Fruit fly (Drosophila melanogaster): Measurements from ENCODE around the gene Met.

The Met gene

DNA sequence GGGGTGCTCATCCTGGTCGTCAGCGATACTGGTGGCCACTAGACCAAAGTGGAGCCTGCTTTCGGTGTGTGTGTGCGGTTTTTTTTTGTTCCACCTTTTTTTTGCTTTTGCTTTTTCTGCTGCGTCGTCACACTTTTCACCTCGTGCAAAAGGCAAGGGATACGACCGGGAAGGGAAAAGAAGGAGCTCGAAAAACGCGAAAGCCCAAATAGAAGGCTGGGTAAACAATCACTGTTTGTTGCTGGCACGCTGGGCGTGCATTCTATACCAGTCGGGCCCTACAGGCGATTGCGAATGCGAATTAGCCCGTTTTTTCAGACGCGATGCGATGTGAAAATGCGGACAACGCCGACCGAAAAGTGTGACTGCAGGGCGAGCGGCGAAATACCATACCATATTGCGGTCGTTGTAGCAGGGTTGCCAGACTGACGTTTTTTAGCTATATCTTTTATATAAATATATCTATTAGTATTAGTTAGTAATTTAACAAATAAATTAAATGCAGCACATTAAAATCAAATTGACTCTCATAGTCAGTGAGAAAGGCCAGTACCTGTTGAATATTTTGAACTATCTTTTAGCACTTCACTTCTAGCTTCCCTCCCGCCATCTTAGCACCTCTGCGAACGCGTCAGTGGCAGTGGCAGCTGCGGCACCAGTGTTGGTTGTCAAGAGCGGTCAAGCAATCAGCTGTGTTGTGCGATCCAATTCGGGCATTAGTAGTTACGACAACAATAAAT is 45.8 kb upstream of the Met start, which contains the start of the genes Polr2A and CG11699 (continued):
- TF ChIP-seq D19A (tag; optimal IDR thresholded peaks at IDR 0.05): peak; percentile 29
- TF ChIP-seq CG18262 (tag; optimal IDR thresholded peaks at IDR 0.05): peak; percentile 46
- TF ChIP-seq so (GFP tag; IDR thresholded peaks at IDR 0.05): no peak
- TF ChIP-seq zfh1 (GFP tag; IDR thresholded peaks at IDR 0.05): 0 out of 3 replicates have a peak, but pooled peaks have one; percentile 32
- no peak for TF ChIP-seq ken (GFP tag; IDR thresholded peaks at IDR 0.05)
- no peak for TF ChIP-seq CG18764 (GFP tag; optimal IDR thresholded peaks at IDR 0.05)
- no peak for TF ChIP-seq E2f1 (GFP tag; IDR thresholded peaks at IDR 0.05)
- TF ChIP-seq tio (GFP tag; optimal IDR thresholded peaks at IDR 0.05): no peak
- TF ChIP-seq hth (optimal IDR thresholded peaks at IDR 0.05): no peak
- TF ChIP-seq Nf-YC (tag; optimal IDR thresholded peaks at IDR 0.05): peak; percentile 75
- TF ChIP-seq jing (GFP tag; optimal IDR thresholded peaks at IDR 0.05): no peak
- peak; percentile 34 for TF ChIP-seq jumu (GFP tag; optimal IDR thresholded peaks at IDR 0.05)
- TF ChIP-seq CG10267 (tag; optimal IDR thresholded peaks at IDR 0.05): peak; percentile 93
- TF ChIP-seq CG12071 (GFP tag; optimal IDR thresholded peaks at IDR 0.05): no peak
- TF ChIP-seq Bdp1 (GFP tag; optimal IDR thresholded peaks at IDR 0.05): no peak
- TF ChIP-seq Six4 (GFP tag; optimal IDR thresholded peaks at IDR 0.05): peak; percentile 12
- no peak for TF ChIP-seq Hr39 (optimal IDR thresholded peaks at IDR 0.05)
- no peak for TF ChIP-seq dmrt99B (tag; optimal IDR thresholded peaks at IDR 0.05)
- TF ChIP-seq GATAe (GFP tag; conservative IDR thresholded peaks at IDR 0.05): no peak
- no peak for TF ChIP-seq Mes4 (GFP tag; optimal IDR thresholded peaks at IDR 0.05)
- no peak for TF ChIP-seq gt (GFP tag; IDR thresholded peaks at IDR 0.05)
- TF ChIP-seq Atf-2 (GFP tag; optimal IDR thresholded peaks at IDR 0.05): no peak
- peak; percentile 2 for TF ChIP-seq unpg (GFP tag; optimal IDR thresholded peaks at IDR 0.05)
- no peak for TF ChIP-seq CG4282 (GFP tag; optimal IDR thresholded peaks at IDR 0.05)
- TF ChIP-seq pnt (GFP tag; optimal IDR thresholded peaks at IDR 0.05): no peak
- TF ChIP-seq Hand (GFP tag; optimal IDR thresholded peaks at IDR 0.05): no peak
- TF ChIP-seq crol (GFP tag; IDR thresholded peaks at IDR 0.05): no peak
- TF ChIP-seq CG30403 (GFP tag; optimal IDR thresholded peaks at IDR 0.05): peak; percentile 57
- TF ChIP-seq tgo (GFP tag; IDR thresholded peaks at IDR 0.05): peak; percentile 41; the same call in 1 of the 3 replicates
- no peak for TF ChIP-seq CG11696 (GFP tag; IDR thresholded peaks at IDR 0.05)
- TF ChIP-seq al (GFP tag; IDR thresholded peaks at IDR 0.05): peak; percentile 27; the same call in 1 of the 2 replicates
- TF ChIP-seq Pdp1 (GFP tag; optimal IDR thresholded peaks at IDR 0.05): peak in 1 of 2 experiments; percentile 44
- TF ChIP-seq CG16863 (GFP tag; optimal IDR thresholded peaks at IDR 0.05): no peak
- TF ChIP-seq scrt (GFP tag; optimal IDR thresholded peaks at IDR 0.05): no peak
- no peak for TF ChIP-seq pho (GFP tag; optimal IDR thresholded peaks at IDR 0.05)
- TF ChIP-seq CG14014 (GFP tag; IDR thresholded peaks at IDR 0.05): no peak
- no peak for TF ChIP-seq p53 (GFP tag; optimal IDR thresholded peaks at IDR 0.05)
- TF ChIP-seq repo (GFP tag; optimal IDR thresholded peaks at IDR 0.05): no peak
- TF ChIP-seq Blimp-1 (GFP tag; optimal IDR thresholded peaks at IDR 0.05): no peak
- TF ChIP-seq seq (GFP tag; IDR thresholded peaks at IDR 0.05): peak; percentile 36; the same call in 1 of the 2 replicates
- no peak for TF ChIP-seq CG6654 (GFP tag; optimal IDR thresholded peaks at IDR 0.05)
- TF ChIP-seq mirr (GFP tag; optimal IDR thresholded peaks at IDR 0.05): no peak
- no peak for TF ChIP-seq Ravus (GFP tag; IDR thresholded peaks at IDR 0.05)
- TF ChIP-seq Camta (GFP tag; optimal IDR thresholded peaks at IDR 0.05): no peak
- TF ChIP-seq CG1233 (GFP tag; optimal IDR thresholded peaks at IDR 0.05): peak; percentile 14
- TF ChIP-seq cg (GFP tag; optimal IDR thresholded peaks at IDR 0.05): no peak
- TF ChIP-seq maf-S (GFP tag; optimal IDR thresholded peaks at IDR 0.05): no peak
- no peak for TF ChIP-seq Neu2 (GFP tag; optimal IDR thresholded peaks at IDR 0.05; ENCODE audit: borderline replicate concordance)
- TF ChIP-seq NC2α (GFP tag; optimal IDR thresholded peaks at IDR 0.05): no peak
- TF ChIP-seq gcm2 (GFP tag; optimal IDR thresholded peaks at IDR 0.05): no peak
- TF ChIP-seq CG31441 (GFP tag; IDR thresholded peaks at IDR 0.05): no peak; the same call in 1 of the 2 replicates
